Fruit fly (Drosophila melanogaster) whole organism, embryonic: ENCODE measurements around the gene CG7810.
A peak's percentile ranks its signal among the peaks of the same experiment; 100 is the strongest.

Experiments used
- B-H2 ChIP-seq: fragments of 200-800 bp; sonication (Bioruptor generic); optimal IDR thresholded peaks from 2 replicates; lab custom pipeline; 2018; ENCODE audit warnings: missing biosample characterization, mild to moderate bottlenecking, missing genetic modification characterization
- CG1024 ChIP-seq: fragments of 200-800 bp; sonication (Bioruptor generic); IDR thresholded peaks from 2 replicates; pipeline ENCODE4 v1.3.6; 2022; ENCODE audit warnings: missing biosample characterization, missing genetic modification characterization
- CG10366 ChIP-seq: fragments of 200-800 bp; sonication (Bioruptor generic); IDR thresholded peaks from 2 replicates; pipeline ENCODE4 v1.3.6; 2022; ENCODE audit warnings: missing biosample characterization, missing genetic modification characterization
- CG11085 ChIP-seq: fragments of 200-800 bp; sonication (Bioruptor generic); IDR thresholded peaks from 2 replicates; pipeline ENCODE4 v1.3.6; 2022; ENCODE audit warnings: missing biosample characterization, missing genetic modification characterization
- CG11398 ChIP-seq: fragments of 200-800 bp; sonication (Bioruptor generic); optimal IDR thresholded peaks from 2 replicates; lab custom pipeline; 2016; ENCODE audit warnings: missing biosample characterization, missing genetic modification characterization
- CG13424 ChIP-seq: fragments of 200-800 bp; sonication (Bioruptor generic); optimal IDR thresholded peaks from 2 replicates; lab custom pipeline; 2019; ENCODE audit warnings: missing biosample characterization, mild to moderate bottlenecking, missing genetic modification characterization, moderate library complexity
- CG15479 ChIP-seq: fragments of 200-800 bp; sonication (Bioruptor generic); optimal IDR thresholded peaks from 3 replicates; lab custom pipeline; 2019; ENCODE audit warnings: missing biosample characterization, mild to moderate bottlenecking, missing genetic modification characterization, moderate library complexity
- CG15601 ChIP-seq: fragments of 200-800 bp; sonication (Bioruptor generic); optimal IDR thresholded peaks from 3 replicates; lab custom pipeline; 2019; ENCODE audit warnings: missing biosample characterization, mild to moderate bottlenecking, missing genetic modification characterization, moderate library complexity
- CG16815 ChIP-seq: fragments of 200-800 bp; sonication (Bioruptor generic); optimal IDR thresholded peaks from 3 replicates; lab custom pipeline; 2017; ENCODE audit warnings: missing biosample characterization, mild to moderate bottlenecking, missing genetic modification characterization
- CG17361 ChIP-seq: fragments of 200-800 bp; sonication (Bioruptor generic); IDR thresholded peaks from 3 replicates; pipeline ENCODE4 v1.3.6; 2022; ENCODE audit warnings: missing biosample characterization, missing genetic modification characterization
- CG2116 ChIP-seq: fragments of 200-800 bp; sonication (Bioruptor generic); optimal IDR thresholded peaks from 3 replicates; lab custom pipeline; 2018; ENCODE audit warnings: missing biosample characterization, mild to moderate bottlenecking, missing genetic modification characterization
- CG31388 ChIP-seq: fragments of 200-800 bp; sonication (Bioruptor generic); optimal IDR thresholded peaks from 2 replicates; lab custom pipeline; 2016; ENCODE audit warnings: missing biosample characterization, missing genetic modification characterization
- CG32767 ChIP-seq: fragments of 200-800 bp; sonication (Bioruptor generic); IDR thresholded peaks from 2 replicates; pipeline ENCODE4 v1.3.6; 2022; ENCODE audit warnings: missing biosample characterization, missing genetic modification characterization
- CG34224 ChIP-seq: fragments of 200-800 bp; sonication (Bioruptor generic); IDR thresholded peaks from 3 replicates; pipeline ENCODE4 v1.3.6; 2022; ENCODE audit warnings: missing biosample characterization, missing genetic modification characterization; ENCODE audit not compliant: partially characterized antibody
- CG3847 ChIP-seq: fragments of 200-800 bp; sonication (Bioruptor generic); IDR thresholded peaks from 2 replicates; pipeline ENCODE4 v1.3.6; 2022; ENCODE audit warnings: missing biosample characterization, missing genetic modification characterization
- CG42726 ChIP-seq: fragments of 200-800 bp; sonication (Bioruptor generic); IDR thresholded peaks from 2 replicates; pipeline ENCODE4 v1.3.6; 2022; ENCODE audit warnings: missing biosample characterization, missing genetic modification characterization; ENCODE audit not compliant: partially characterized antibody
- CG4404 ChIP-seq: fragments of 200-800 bp; sonication (Bioruptor generic); IDR thresholded peaks from 2 replicates; pipeline ENCODE4 v1.3.6; 2022; ENCODE audit warnings: missing biosample characterization, missing genetic modification characterization
- CG4424 ChIP-seq: fragments of 200-800 bp; sonication (Bioruptor generic); optimal IDR thresholded peaks from 3 replicates; lab custom pipeline; 2016; ENCODE audit warnings: missing biosample characterization, missing genetic modification characterization
- CG5245 ChIP-seq: fragments of 200-800 bp; sonication (Bioruptor generic); optimal IDR thresholded peaks from 3 replicates; lab custom pipeline; 2016; ENCODE audit warnings: missing biosample characterization, missing genetic modification characterization
- CG6689 ChIP-seq: fragments of 200-800 bp; sonication (Bioruptor generic); IDR thresholded peaks from 2 replicates; pipeline ENCODE4 v1.3.6; 2022; ENCODE audit warnings: missing biosample characterization, missing genetic modification characterization
- CG7372 ChIP-seq: fragments of 200-800 bp; sonication (Bioruptor generic); IDR thresholded peaks from 2 replicates; pipeline ENCODE4 v1.3.6; 2022; ENCODE audit warnings: missing biosample characterization, missing genetic modification characterization
- CG7928 ChIP-seq: fragments of 200-800 bp; sonication (Bioruptor generic); optimal IDR thresholded peaks from 2 replicates; lab custom pipeline; 2017; ENCODE audit warnings: missing biosample characterization, mild to moderate bottlenecking, missing genetic modification characterization
- CG8924 ChIP-seq: fragments of 200-800 bp; optimal IDR thresholded peaks from 3 replicates; lab custom pipeline; 2019; ENCODE audit warnings: missing biosample characterization, mild to moderate bottlenecking, missing genetic modification characterization, moderate library complexity
- Fer1 ChIP-seq: fragments of 200-800 bp; sonication (Bioruptor generic); optimal IDR thresholded peaks from 2 replicates; lab custom pipeline; 2017; ENCODE audit warnings: missing biosample characterization, mild to moderate bottlenecking, missing genetic modification characterization
- Hr51 ChIP-seq, 2 experiments: fragments of 200-800 bp; sonication (Bioruptor generic); optimal IDR thresholded peaks; 2 replicates in 1 of 2; 3 replicates in 1 of 2; lab custom pipeline; 2016 to 2018; ENCODE audit warnings: missing biosample characterization in 2 of 2, missing genetic modification characterization in 2 of 2, mild to moderate bottlenecking in 1 of 2, moderate library complexity in 1 of 2
- MESR4 ChIP-seq: fragments of 200-800 bp; sonication (Bioruptor generic); optimal IDR thresholded peaks from 2 replicates; lab custom pipeline; 2018; ENCODE audit warnings: missing biosample characterization, mild to moderate bottlenecking, missing genetic modification characterization, moderate library complexity
- Mad ChIP-seq: fragments of 200-800 bp; sonication (Bioruptor generic); optimal IDR thresholded peaks from 2 replicates; lab custom pipeline; 2016; ENCODE audit warnings: missing biosample characterization, missing genetic modification characterization
- PHDP ChIP-seq: fragments of 200-800 bp; sonication (Bioruptor generic); optimal IDR thresholded peaks from 3 replicates; lab custom pipeline; 2018; ENCODE audit warnings: missing biosample characterization, mild to moderate bottlenecking, missing genetic modification characterization, moderate library complexity
- Poxn ChIP-seq: fragments of 200-800 bp; sonication (Bioruptor generic); IDR thresholded peaks from 2 replicates; pipeline ENCODE4 v1.3.6; 2022; ENCODE audit warnings: missing biosample characterization, missing genetic modification characterization
- TFAM ChIP-seq: fragments of 200-800 bp; sonication (Bioruptor generic); optimal IDR thresholded peaks from 2 replicates; lab custom pipeline; 2017; ENCODE audit warnings: missing biosample characterization, missing genetic modification characterization, inconsistent platforms
- ato ChIP-seq: fragments of 200-800 bp; sonication (Bioruptor generic); IDR thresholded peaks from 2 replicates; pipeline ENCODE4 v1.3.6; 2022; ENCODE audit warnings: missing biosample characterization, missing genetic modification characterization; ENCODE audit not compliant: partially characterized antibody
- bbx ChIP-seq: fragments of 200-800 bp; sonication (Bioruptor generic); IDR thresholded peaks from 2 replicates; pipeline ENCODE4 v1.3.6; 2022; ENCODE audit warnings: missing biosample characterization, missing genetic modification characterization; ENCODE audit not compliant: partially characterized antibody
- bcd ChIP-seq: fragments of 200-800 bp; sonication (Bioruptor generic); optimal IDR thresholded peaks from 2 replicates; lab custom pipeline; 2017; ENCODE audit warnings: missing biosample characterization, mild to moderate bottlenecking, missing genetic modification characterization
- bsh ChIP-seq, 2 experiments: fragments of 200-800 bp; sonication (Bioruptor generic); optimal IDR thresholded peaks; 2 replicates each; lab custom pipeline; 2017 to 2018; ENCODE audit warnings: mild to moderate bottlenecking in 2 of 2, missing biosample characterization in 2 of 2, missing genetic modification characterization in 2 of 2, moderate library complexity in 1 of 2
- cg ChIP-seq: fragments of 200-800 bp; sonication (Bioruptor generic); optimal IDR thresholded peaks from 3 replicates; lab custom pipeline; 2019; ENCODE audit warnings: missing biosample characterization, mild to moderate bottlenecking, missing genetic modification characterization, moderate library complexity
- chinmo ChIP-seq: fragments of 200-800 bp; sonication (Bioruptor generic); IDR thresholded peaks from 4 replicates; pipeline ENCODE4 v1.3.6; 2022; ENCODE audit warnings: missing biosample characterization, missing genetic modification characterization; ENCODE audit not compliant: partially characterized antibody
- jumu ChIP-seq: fragments of 200-800 bp; sonication (Bioruptor generic); optimal IDR thresholded peaks from 3 replicates; lab custom pipeline; 2016; ENCODE audit warnings: missing biosample characterization, missing genetic modification characterization
- kah ChIP-seq: fragments of 200-800 bp; sonication (Bioruptor generic); optimal IDR thresholded peaks from 2 replicates; lab custom pipeline; 2018; ENCODE audit warnings: missing biosample characterization, mild to moderate bottlenecking, missing genetic modification characterization
- lmd ChIP-seq: fragments of 200-800 bp; sonication (Bioruptor generic); IDR thresholded peaks from 2 replicates; pipeline ENCODE4 v1.3.6; 2022; ENCODE audit warnings: missing biosample characterization, missing genetic modification characterization
- nmo ChIP-seq: fragments of 200-800 bp; sonication (Bioruptor generic); optimal IDR thresholded peaks from 2 replicates; lab custom pipeline; 2018; ENCODE audit warnings: missing biosample characterization, mild to moderate bottlenecking, missing genetic modification characterization, moderate library complexity
- odd ChIP-seq: fragments of 200-800 bp; sonication (Bioruptor generic); optimal IDR thresholded peaks from 2 replicates; lab custom pipeline; 2017; ENCODE audit warnings: missing biosample characterization, mild to moderate bottlenecking, missing genetic modification characterization
- sens ChIP-seq: fragments of 200-800 bp; sonication (Bioruptor generic); peaks from one replicate; lab custom pipeline; 2016; ENCODE audit warnings: missing biosample characterization, missing genetic modification characterization
- sqz ChIP-seq: fragments of 200-800 bp; sonication (Bioruptor generic); optimal IDR thresholded peaks from 3 replicates; lab custom pipeline; 2018; ENCODE audit warnings: missing biosample characterization, mild to moderate bottlenecking, missing genetic modification characterization
- stwl ChIP-seq: fragments of 200-800 bp; sonication (Bioruptor generic); optimal IDR thresholded peaks from 3 replicates; lab custom pipeline; 2018; ENCODE audit warnings: missing biosample characterization, mild to moderate bottlenecking, missing genetic modification characterization, moderate library complexity
- tio ChIP-seq: fragments of 200-800 bp; sonication (Bioruptor generic); optimal IDR thresholded peaks from 2 replicates; lab custom pipeline; 2017; ENCODE audit warnings: missing biosample characterization, missing genetic modification characterization, inconsistent platforms
- tll ChIP-seq, 2 experiments: fragments of 200-800 bp in 1 of 2; fragments of >200 bp in 1 of 2; sonication (Bioruptor generic) in 1 of 2; optimal IDR thresholded peaks; 2 replicates each; lab custom pipeline; 2017 to 2019; ENCODE audit warnings: missing biosample characterization in 2 of 2, missing genetic modification characterization in 2 of 2, mild to moderate bottlenecking in 1 of 2, moderate library complexity in 1 of 2
- trh ChIP-seq: fragments of 200-800 bp; sonication (Bioruptor generic); optimal IDR thresholded peaks from 2 replicates; lab custom pipeline; 2016; ENCODE audit warnings: missing biosample characterization, missing genetic modification characterization
- vvl ChIP-seq: fragments of 200-800 bp; sonication (Bioruptor generic); IDR thresholded peaks from 2 replicates; pipeline ENCODE4 v1.3.6; 2022; ENCODE audit warnings: missing biosample characterization, missing genetic modification characterization
- yki ChIP-seq: fragments of >200 bp; optimal IDR thresholded peaks from 3 replicates; lab custom pipeline; 2018

The CG7810 gene

DNA sequence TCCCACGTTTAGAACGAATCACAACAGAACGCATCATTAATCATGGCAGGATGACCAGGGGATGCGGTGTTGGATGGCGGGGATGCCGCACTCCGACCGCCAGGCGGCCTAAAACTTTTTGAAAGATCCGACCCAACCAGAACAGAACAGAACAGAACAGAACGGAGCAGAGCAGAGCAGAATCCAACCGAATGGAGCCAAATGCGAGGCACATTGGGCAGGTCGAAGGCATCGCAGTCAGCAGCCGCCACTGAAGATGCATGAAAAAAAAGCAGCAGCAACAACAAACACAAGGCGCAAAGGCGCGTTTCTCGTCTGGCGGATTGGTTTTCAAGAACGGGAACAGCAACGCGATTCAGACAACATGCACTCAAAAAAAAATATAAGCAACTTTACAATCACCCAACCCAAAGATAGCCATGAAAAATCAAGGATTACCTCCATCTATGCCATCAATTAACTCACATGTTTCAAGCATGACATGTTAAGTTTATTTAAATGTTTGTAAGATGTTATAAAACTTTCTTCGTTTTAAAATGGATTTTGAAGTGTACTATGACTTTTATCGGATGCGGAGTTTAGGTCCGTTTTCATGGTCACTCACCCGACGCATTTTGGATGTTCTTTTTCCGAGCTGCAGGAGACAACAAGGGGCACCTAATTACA is 31.5 kb downstream of the CG7810 start (continued):
- TF ChIP-seq CG1024 (GFP tag; lab: Robert Waterston, UW) = peak; percentile 56
- TF ChIP-seq CG31388 (GFP tag; lab: Kevin White, UChicago) = peak; percentile 13
- TF ChIP-seq Poxn (GFP tag; lab: Robert Waterston, UW) = no peak
- TF ChIP-seq CG13424 = peak; percentile 56
- no peak for TF ChIP-seq chinmo
- TF ChIP-seq CG4424 = peak; percentile 76
- TF ChIP-seq sens (GFP tag; lab: Kevin White, UChicago) = peak; percentile 98
- TF ChIP-seq bcd (GFP tag; lab: Kevin White, UChicago) = peak; percentile 36
- TF ChIP-seq CG7372 = 0 out of 2 replicates have a peak, but pooled peaks have one; percentile 6
- peak; percentile 2 for TF ChIP-seq CG2116 (GFP tag; lab: Kevin White, UChicago)
- no peak for TF ChIP-seq B-H2
- peak; percentile 64 for TF ChIP-seq CG6689 (GFP tag; lab: Robert Waterston, UW)
- TF ChIP-seq CG17361 (GFP tag; lab: Robert Waterston, UW) = peak; percentile 79
- peak; percentile 76 for TF ChIP-seq CG16815 (GFP tag; lab: Kevin White, UChicago)
- TF ChIP-seq cg (GFP tag; lab: Kevin White, UChicago) = no peak
- peak; percentile 60 for TF ChIP-seq CG5245 (GFP tag; lab: Kevin White, UChicago)
- no peak for TF ChIP-seq CG7928 (GFP tag; lab: Kevin White, UChicago)
- TF ChIP-seq stwl (tag; lab: Kevin White, UChicago) = no peak
- peak; percentile 33 for TF ChIP-seq odd (GFP tag; lab: Kevin White, UChicago)
- TF ChIP-seq CG8924 (tag; lab: Kevin White, UChicago) = peak; percentile 74
- peak; percentile 46 for TF ChIP-seq PHDP (tag; lab: Kevin White, UChicago)
- no peak for TF ChIP-seq MESR4 (GFP tag; lab: Kevin White, UChicago)
- TF ChIP-seq CG4404 (GFP tag; lab: Robert Waterston, UW) = peak; percentile 77
- TF ChIP-seq Mad (GFP tag; lab: Kevin White, UChicago) = peak; percentile 22
- TF ChIP-seq CG10366 (GFP tag; lab: Robert Waterston, UW) = peak; percentile 39
- TF ChIP-seq trh (GFP tag; lab: Kevin White, UChicago) = no peak
- TF ChIP-seq bsh (GFP tag; optimal IDR thresholded peaks at IDR 0.05; lab: Kevin White, UChicago) = peak; percentile 89 to 92
- no peak for TF ChIP-seq kah (GFP tag; lab: Kevin White, UChicago)
- no peak for TF ChIP-seq TFAM (GFP tag; lab: Kevin White, UChicago)
- TF ChIP-seq tio (GFP tag; lab: Kevin White, UChicago) = peak; percentile 61
- TF ChIP-seq CG34224 (GFP tag; lab: Robert Waterston, UW) = no peak
- TF ChIP-seq yki (lab: Kevin White, UChicago) = no peak
- peak; percentile 11 for TF ChIP-seq sqz (GFP tag; lab: Kevin White, UChicago)
- peak; percentile 53; the same call in 1 of the 2 replicates for TF ChIP-seq vvl (GFP tag; lab: Robert Waterston, UW)
- TF ChIP-seq tll (GFP tag; optimal IDR thresholded peaks at IDR 0.05; lab: Kevin White, UChicago) = no peak
- peak; percentile 63 for TF ChIP-seq lmd
- no peak for TF ChIP-seq CG15479
- TF ChIP-seq CG15601 (tag; lab: Kevin White, UChicago) = peak; percentile 84
- no peak for TF ChIP-seq Fer1 (GFP tag; lab: Kevin White, UChicago)
- no peak for TF ChIP-seq CG11398
- TF ChIP-seq CG11085 = no peak
- peak; percentile 12 to 48 for TF ChIP-seq Hr51 (GFP tag; optimal IDR thresholded peaks at IDR 0.05; lab: Kevin White, UChicago)
- TF ChIP-seq bbx (GFP tag; lab: Robert Waterston, UW) = no peak
- peak; percentile 54 for TF ChIP-seq jumu (GFP tag; lab: Kevin White, UChicago)
- no peak for TF ChIP-seq CG42726
- TF ChIP-seq ato (GFP tag; lab: Robert Waterston, UW) = no peak
- TF ChIP-seq nmo = peak; percentile 84
- TF ChIP-seq CG3847 (GFP tag; lab: Robert Waterston, UW) = peak; percentile 32; the same call in 1 of the 2 replicates
- TF ChIP-seq CG32767 (GFP tag; lab: Robert Waterston, UW) = no peak
